Fruit fly (Drosophila melanogaster): ENCODE measurements around the gene CG13001.

The CG13001 gene

DNA sequence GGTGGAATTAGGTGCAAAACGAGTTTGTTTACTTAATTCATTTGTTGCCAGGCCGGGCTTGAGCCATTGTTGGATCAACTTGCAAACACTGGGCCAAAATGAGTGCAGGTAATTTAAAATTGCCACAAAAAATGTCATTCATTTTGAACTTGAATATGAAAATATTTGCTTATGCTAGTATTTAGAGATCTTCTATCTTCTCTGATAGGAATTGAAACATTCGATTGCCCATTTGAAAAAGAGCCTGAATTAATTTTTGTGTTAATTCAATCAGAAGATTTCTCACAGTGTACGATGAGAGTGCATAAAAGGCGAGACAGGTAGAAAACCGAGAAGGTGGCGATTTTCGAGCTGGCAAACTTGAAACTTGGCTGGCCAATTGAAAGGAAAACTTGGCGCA is 23.9 kb upstream of the CG13001 start (continued):
- TF ChIP-seq dac (GFP tag; optimal IDR thresholded peaks at IDR 0.05) (peak; percentile 68), CG1621 (tag; optimal IDR thresholded peaks at IDR 0.05) (peak; percentile 54), CG10631 (GFP tag; optimal IDR thresholded peaks at IDR 0.05) (peak; percentile 65), Sox15 (GFP tag; optimal IDR thresholded peaks at IDR 0.05) (peak; percentile 39), cyc (GFP tag; optimal IDR thresholded peaks at IDR 0.05) (peak; percentile 58), acj6 (GFP tag; optimal IDR thresholded peaks at IDR 0.05) (peak; percentile 39), spab (GFP tag; optimal IDR thresholded peaks at IDR 0.05) (peak; percentile 35), fd59A (GFP tag; optimal IDR thresholded peaks at IDR 0.05) (peak; percentile 14), CG10669 (GFP tag; optimal IDR thresholded peaks at IDR 0.05) (peak; percentile 58), CG7368 (GFP tag; optimal IDR thresholded peaks at IDR 0.05) (peak; percentile 69), esn (GFP tag; optimal IDR thresholded peaks at IDR 0.05) (peak; percentile 70), CG8632 (GFP tag; optimal IDR thresholded peaks at IDR 0.05) (peak; percentile 50), vri (GFP tag; optimal IDR thresholded peaks at IDR 0.05) (peak; percentile 2), Smox (GFP tag; optimal IDR thresholded peaks at IDR 0.05) (peak; percentile 60), fd85E (GFP tag; optimal IDR thresholded peaks at IDR 0.05) (no peak), CG6792 (GFP tag; optimal IDR thresholded peaks at IDR 0.05) (peak; percentile 59), CG3919 (GFP tag; optimal IDR thresholded peaks at IDR 0.05) (peak; percentile 74), fkh (GFP tag; optimal IDR thresholded peaks at IDR 0.05) (no peak)

DNA sequence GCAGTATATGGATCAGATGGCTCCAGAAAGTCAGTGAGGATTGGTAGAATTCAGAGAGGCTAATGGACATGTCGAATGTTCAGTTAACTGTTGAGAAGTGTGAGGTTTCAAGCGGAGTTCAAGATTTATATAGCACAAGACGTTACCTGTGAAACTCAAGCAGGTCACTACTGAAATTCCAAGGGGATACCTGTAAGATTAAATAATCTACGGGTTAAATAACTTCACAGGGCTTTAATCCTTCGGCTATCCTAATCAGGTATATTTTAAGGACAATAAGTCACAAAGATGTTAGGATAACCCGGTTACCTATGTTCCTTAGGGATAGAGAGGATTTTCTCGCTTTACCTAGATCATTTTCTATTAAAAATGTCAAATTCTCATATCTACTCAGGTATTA is 5.7 kb upstream of the CG13001 start, which contains the start of gene CG13000:
TSS of gene CG13000 (minus strand) at position 101 of the 400 bp plus-strand sequence.
- TF ChIP-seq Lpt (GFP tag; optimal IDR thresholded peaks at IDR 0.05) (no peak), CG6276 (GFP tag; optimal IDR thresholded peaks at IDR 0.05) (no peak), OdsH (GFP tag; optimal IDR thresholded peaks at IDR 0.05) (no peak), svp (GFP tag) (no peak), CG15336 (GFP tag; IDR thresholded peaks at IDR 0.05) (no peak), Blimp-1 (GFP tag; optimal IDR thresholded peaks at IDR 0.05) (no peak), eg (GFP tag; IDR thresholded peaks at IDR 0.05) (no peak), CG31627 (GFP tag; optimal IDR thresholded peaks at IDR 0.05) (no peak), ss (GFP tag; optimal IDR thresholded peaks at IDR 0.05) (no peak), esn (GFP tag; optimal IDR thresholded peaks at IDR 0.05) (no peak), Hr39 (GFP tag; optimal IDR thresholded peaks at IDR 0.05) (no peak)

DNA sequence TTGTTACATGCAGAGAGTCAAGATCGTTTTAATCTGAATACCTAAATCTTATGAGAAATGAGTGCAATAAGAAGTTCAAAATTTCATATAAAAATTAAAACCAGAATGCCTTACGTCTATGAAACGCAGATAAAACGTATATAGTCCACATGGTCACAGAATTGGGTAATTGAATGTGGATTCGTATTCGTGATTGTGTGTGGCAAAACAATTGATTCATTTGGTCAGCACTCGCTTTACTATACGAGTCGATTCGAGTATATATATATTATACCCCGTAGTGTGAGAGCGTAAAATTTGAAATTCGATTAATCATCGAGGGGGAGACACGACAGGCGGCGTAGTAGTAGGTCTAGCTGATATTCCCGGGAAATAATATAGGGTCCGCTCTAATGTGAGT is 3.9 kb upstream of the CG13001 start:
- no peak for TF ChIP-seq topi (GFP tag; optimal IDR thresholded peaks at IDR 0.05)
- TF ChIP-seq vri (GFP tag; optimal IDR thresholded peaks at IDR 0.05) = peak; percentile 10

DNA sequence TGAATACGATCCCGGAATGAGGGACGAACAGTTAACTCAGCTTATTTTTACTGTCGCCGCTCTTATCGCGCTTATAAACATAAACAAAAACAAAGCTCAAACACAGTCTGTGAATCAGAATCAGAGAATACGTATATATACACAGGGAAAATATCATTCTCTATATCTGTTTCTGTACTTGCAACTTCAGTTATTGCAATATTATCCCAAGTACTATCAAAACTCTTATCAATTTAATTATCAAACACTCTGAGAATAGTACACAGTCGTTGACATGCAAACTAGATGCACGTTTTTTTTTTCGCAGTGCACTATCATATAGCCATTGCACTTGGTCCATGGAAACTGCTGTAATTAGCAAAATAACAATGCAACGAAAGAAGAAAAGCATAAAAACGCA is 2.7 kb upstream of the CG13001 start:
- TF ChIP-seq ss (GFP tag; optimal IDR thresholded peaks at IDR 0.05) (peak in 1 of 2 experiments; percentile 82), CG8632 (GFP tag; optimal IDR thresholded peaks at IDR 0.05) (peak; percentile 78), achi (GFP tag; optimal IDR thresholded peaks at IDR 0.05) (peak; percentile 76), CG10669 (GFP tag; optimal IDR thresholded peaks at IDR 0.05) (peak; percentile 84), CG8119 (GFP tag; IDR thresholded peaks at IDR 0.05) (peak; percentile 74), net (GFP tag; optimal IDR thresholded peaks at IDR 0.05) (peak; percentile 84), dsx (GFP tag; optimal IDR thresholded peaks at IDR 0.05; ENCODE audit: poor library complexity, severe bottlenecking) (no peak), Hr4 (GFP tag; optimal IDR thresholded peaks at IDR 0.05) (peak; percentile 76), fd85E (GFP tag; optimal IDR thresholded peaks at IDR 0.05) (peak; percentile 41), CG34406 (GFP tag; optimal IDR thresholded peaks at IDR 0.05) (peak; percentile 73), fd59A (GFP tag; optimal IDR thresholded peaks at IDR 0.05) (peak; percentile 56), Hr39 (GFP tag; optimal IDR thresholded peaks at IDR 0.05) (peak; percentile 80), CG8319 (GFP tag; optimal IDR thresholded peaks at IDR 0.05) (peak; percentile 59), svp (GFP tag) (peak; percentile 90), CG3919 (GFP tag; optimal IDR thresholded peaks at IDR 0.05) (peak; percentile 86), pdm3 (GFP tag; optimal IDR thresholded peaks at IDR 0.05) (peak; percentile 86), CG6276 (GFP tag; optimal IDR thresholded peaks at IDR 0.05) (peak; percentile 71), Sox102F (GFP tag; optimal IDR thresholded peaks at IDR 0.05) (peak; percentile 79), CG4318 (GFP tag; optimal IDR thresholded peaks at IDR 0.05) (peak; percentile 54), Ets96B (tag; optimal IDR thresholded peaks at IDR 0.05) (peak; percentile 78), topi (GFP tag; optimal IDR thresholded peaks at IDR 0.05) (peak; percentile 85), CG1621 (tag; optimal IDR thresholded peaks at IDR 0.05) (peak; percentile 83), CG6163 (GFP tag; IDR thresholded peaks at IDR 0.05) (peak; percentile 83), Eip93F (GFP tag; optimal IDR thresholded peaks at IDR 0.05) (peak; percentile 0), CG11294 (GFP tag; IDR thresholded peaks at IDR 0.05) (peak; percentile 71; the same call in 1 of the 2 replicates), Hr38 (GFP tag; optimal IDR thresholded peaks at IDR 0.05) (no peak), CG6854 (GFP tag; optimal IDR thresholded peaks at IDR 0.05) (peak; percentile 9), CG7368 (GFP tag; optimal IDR thresholded peaks at IDR 0.05) (peak; percentile 84), Blimp-1 (GFP tag; optimal IDR thresholded peaks at IDR 0.05) (peak; percentile 25)
